Worm (Caenorhabditis elegans) whole organism, L4 larva: Measurements from ENCODE around the gene K07H8.5.

Experiments used
- ceh-62 ChIP-seq: sonication (generic microtip); optimal IDR thresholded peaks from 2 replicates; lab custom pipeline; 2017; ENCODE audit warnings: missing biosample characterization, missing genetic modification characterization
- fkh-10 ChIP-seq: fragments of 150-350 bp; optimal IDR thresholded peaks from 2 replicates; lab custom pipeline; 2014; ENCODE audit warnings: missing biosample characterization, missing genetic modification reagents, missing genetic modification characterization
- hmg-1.1 ChIP-seq: fragments of 200-800 bp; sonication (Bioruptor generic); IDR thresholded peaks from 2 replicates; pipeline ENCODE4 v1.3.6; 2022; ENCODE audit warnings: missing genetic modification reagents, missing genetic modification characterization, missing compliant biosample characterization
- lin-29 ChIP-seq: fragments of 200-800 bp; sonication (Bioruptor generic); IDR thresholded peaks from 2 replicates; pipeline ENCODE4 v1.3.6; 2022; ENCODE audit warnings: missing genetic modification reagents, missing genetic modification characterization, missing compliant biosample characterization
- lir-3 ChIP-seq: sonication (generic microtip); optimal IDR thresholded peaks from 2 replicates; lab custom pipeline; 2016; ENCODE audit warnings: mild to moderate bottlenecking, missing genetic modification characterization, missing compliant biosample characterization
- nhr-237 ChIP-seq: sonication (generic microtip); optimal IDR thresholded peaks from 2 replicates; lab custom pipeline; 2017; ENCODE audit warnings: missing biosample characterization, missing genetic modification characterization
- skn-1 ChIP-seq: fragments of 150-350 bp; optimal IDR thresholded peaks from 2 replicates; lab custom pipeline; 2014; ENCODE audit warnings: missing biosample characterization, missing genetic modification characterization

ce11 chrIV:8232428-8232827, 35.7 kb upstream of the K07H8.5 start:
- TF ChIP-seq fkh-10 (GFP tag; lab: Kevin White, UChicago) (no peak), skn-1 (no peak), ceh-62 (tag; lab: Kevin White, UChicago) (no peak), nhr-237 (tag; lab: Kevin White, UChicago) (no peak), hmg-1.1 (GFP tag; lab: Robert Waterston, UW) (0 out of 2 replicates have a peak, but pooled peaks have one; percentile 15), lir-3 (no peak), lin-29 (GFP tag; lab: Robert Waterston, UW) (no peak)
